Worm (Caenorhabditis elegans): ENCODE results near the gene Y116F11A.6.

DNA sequence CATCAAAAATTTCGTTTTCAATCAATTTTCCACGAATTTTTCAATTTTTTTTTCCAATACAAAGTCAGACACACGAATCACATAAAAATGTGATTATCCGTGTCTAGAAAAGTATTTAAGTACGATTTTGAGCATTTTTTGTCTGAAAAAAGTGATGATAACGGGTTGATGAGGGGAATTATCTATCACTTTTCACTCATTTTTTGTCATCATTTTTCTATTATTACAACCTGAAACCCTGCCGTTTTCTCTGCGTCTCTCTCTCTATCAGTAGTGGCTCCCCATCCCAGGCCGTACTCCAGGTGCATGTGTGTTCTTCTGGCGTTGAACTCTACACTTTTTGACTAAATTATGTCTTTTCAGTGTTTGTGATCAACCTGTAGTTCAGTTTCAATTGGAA, 47.0 kb upstream of the Y116F11A.6 start:
- TF ChIP-seq tbx-2 (tag; optimal IDR thresholded peaks at IDR 0.05) (no peak), lin-11 (tag; optimal IDR thresholded peaks at IDR 0.05) (no peak), F13H6.1 (tag; optimal IDR thresholded peaks at IDR 0.05) (no peak), unc-55 (GFP tag; optimal IDR thresholded peaks at IDR 0.05) (no peak), ttx-3 (tag; optimal IDR thresholded peaks at IDR 0.05) (no peak)

All from whole organism, late embryonic.